Worm (Caenorhabditis elegans): ENCODE measurements around the gene F22B7.3.

F22B7.3 gene

ce11 chrIII:8654400-8654980 lies 5.8 kb downstream of the F22B7.3 start:
- TF ChIP-seq unc-62 (GFP tag; optimal IDR thresholded peaks at IDR 0.05) (no peak), ceh-83 (GFP tag; optimal IDR thresholded peaks at IDR 0.05) (no peak), cnd-1 (tag; optimal IDR thresholded peaks at IDR 0.05) (no peak), elt-1 (tag; optimal IDR thresholded peaks at IDR 0.05; ENCODE audit: borderline replicate concordance, insufficient read depth) (no peak), tbx-8 (GFP tag; optimal IDR thresholded peaks at IDR 0.05) (no peak), nhr-2 (tag; optimal IDR thresholded peaks at IDR 0.05) (no peak), mab-5 (tag; optimal IDR thresholded peaks at IDR 0.05) (no peak), M03D4.4 (tag; optimal IDR thresholded peaks at IDR 0.05) (no peak), ham-2 (GFP tag; optimal IDR thresholded peaks at IDR 0.05) (no peak), ceh-39 (tag; optimal IDR thresholded peaks at IDR 0.05) (no peak), nhr-237 (tag; optimal IDR thresholded peaks at IDR 0.05) (no peak), lin-13 (tag; optimal IDR thresholded peaks at IDR 0.05) (no peak), sptf-1 (tag; optimal IDR thresholded peaks at IDR 0.05) (no peak), bed-3 (GFP tag; optimal IDR thresholded peaks at IDR 0.05) (no peak), nhr-76 (tag; optimal IDR thresholded peaks at IDR 0.05) (no peak), elt-3 (tag; optimal IDR thresholded peaks at IDR 0.05) (no peak), lsy-2 (tag; optimal IDR thresholded peaks at IDR 0.05) (no peak), unc-120 (tag; optimal IDR thresholded peaks at IDR 0.05; ENCODE audit: poor library complexity, severe bottlenecking) (no peak)

- no peak for TF ChIP-seq lin-13 (tag; optimal IDR thresholded peaks at IDR 0.05)
- TF ChIP-seq sem-2 (GFP tag; optimal IDR thresholded peaks at IDR 0.05) = no peak
- no peak for TF ChIP-seq ceh-83 (GFP tag; optimal IDR thresholded peaks at IDR 0.05)
- no peak for TF ChIP-seq elt-3 (tag; optimal IDR thresholded peaks at IDR 0.05)
- no peak for TF ChIP-seq nhr-2 (tag; optimal IDR thresholded peaks at IDR 0.05)
- no peak for TF ChIP-seq ham-2 (GFP tag; optimal IDR thresholded peaks at IDR 0.05)
- no peak for TF ChIP-seq mls-2 (tag; optimal IDR thresholded peaks at IDR 0.05)
- TF ChIP-seq bed-3 (GFP tag; optimal IDR thresholded peaks at IDR 0.05) = no peak
- no peak for TF ChIP-seq nhr-12 (tag; optimal IDR thresholded peaks at IDR 0.05)
- no peak for TF ChIP-seq ztf-11 (tag; optimal IDR thresholded peaks at IDR 0.05)
- no peak for TF ChIP-seq unc-62 (GFP tag; optimal IDR thresholded peaks at IDR 0.05)
- TF ChIP-seq nhr-76 (tag; optimal IDR thresholded peaks at IDR 0.05) = no peak
- TF ChIP-seq hlh-1 (tag; optimal IDR thresholded peaks at IDR 0.05) = no peak
- no peak for TF ChIP-seq drap-1 (GFP tag; optimal IDR thresholded peaks at IDR 0.05)
- TF ChIP-seq sptf-1 (tag; optimal IDR thresholded peaks at IDR 0.05) = no peak
- no peak for TF ChIP-seq ceh-43 (GFP tag; optimal IDR thresholded peaks at IDR 0.05)
- TF ChIP-seq unc-120 (tag; optimal IDR thresholded peaks at IDR 0.05; ENCODE audit: poor library complexity, severe bottlenecking) = no peak
- no peak for TF ChIP-seq cnd-1 (tag; optimal IDR thresholded peaks at IDR 0.05)
Measured at ce11 chrIII:8655412-8655811, 6.7 kb downstream of the F22B7.3 start.

- TF ChIP-seq ceh-43 (GFP tag; optimal IDR thresholded peaks at IDR 0.05) (no peak), unc-120 (tag; optimal IDR thresholded peaks at IDR 0.05; ENCODE audit: poor library complexity, severe bottlenecking) (no peak), M03D4.4 (tag; optimal IDR thresholded peaks at IDR 0.05) (no peak), mls-2 (tag; optimal IDR thresholded peaks at IDR 0.05) (no peak), elt-3 (tag; optimal IDR thresholded peaks at IDR 0.05) (no peak), pha-4 (tag; optimal IDR thresholded peaks at IDR 0.05) (no peak), hlh-1 (tag; optimal IDR thresholded peaks at IDR 0.05) (no peak), bed-3 (GFP tag; optimal IDR thresholded peaks at IDR 0.05) (no peak), mep-1 (tag; optimal IDR thresholded peaks at IDR 0.05) (no peak), ztf-11 (tag; optimal IDR thresholded peaks at IDR 0.05) (no peak), elt-1 (tag; optimal IDR thresholded peaks at IDR 0.05; ENCODE audit: borderline replicate concordance, insufficient read depth) (no peak), ham-2 (GFP tag; optimal IDR thresholded peaks at IDR 0.05) (no peak), zip-8 (tag; optimal IDR thresholded peaks at IDR 0.05) (no peak), nhr-2 (tag; optimal IDR thresholded peaks at IDR 0.05) (no peak), lsy-2 (tag; optimal IDR thresholded peaks at IDR 0.05) (no peak), ces-1 (GFP tag; optimal IDR thresholded peaks at IDR 0.05) (no peak), unc-62 (GFP tag; optimal IDR thresholded peaks at IDR 0.05) (no peak), drap-1 (GFP tag; optimal IDR thresholded peaks at IDR 0.05) (no peak)
Measured at ce11 chrIII:8656055-8656454, 7.4 kb downstream of the F22B7.3 start.

- no peak for TF ChIP-seq nhr-28 (tag; optimal IDR thresholded peaks at IDR 0.05)
- TF ChIP-seq sem-2 (GFP tag; optimal IDR thresholded peaks at IDR 0.05) = no peak
- no peak for TF ChIP-seq sptf-1 (tag; optimal IDR thresholded peaks at IDR 0.05)
- TF ChIP-seq pha-4 (tag; optimal IDR thresholded peaks at IDR 0.05) = no peak
- TF ChIP-seq hlh-1 (tag; optimal IDR thresholded peaks at IDR 0.05) = no peak
- no peak for TF ChIP-seq bed-3 (GFP tag; optimal IDR thresholded peaks at IDR 0.05)
- TF ChIP-seq unc-120 (tag; optimal IDR thresholded peaks at IDR 0.05; ENCODE audit: poor library complexity, severe bottlenecking) = no peak
- no peak for TF ChIP-seq elt-3 (tag; optimal IDR thresholded peaks at IDR 0.05)
- no peak for TF ChIP-seq ham-2 (GFP tag; optimal IDR thresholded peaks at IDR 0.05)
- no peak for TF ChIP-seq tbx-8 (GFP tag; optimal IDR thresholded peaks at IDR 0.05)
- TF ChIP-seq ceh-83 (GFP tag; optimal IDR thresholded peaks at IDR 0.05) = no peak
- no peak for TF ChIP-seq unc-62 (GFP tag; optimal IDR thresholded peaks at IDR 0.05)
- no peak for TF ChIP-seq elt-1 (tag; optimal IDR thresholded peaks at IDR 0.05; ENCODE audit: borderline replicate concordance, insufficient read depth)
- TF ChIP-seq mls-2 (tag; optimal IDR thresholded peaks at IDR 0.05) = no peak
Measured at ce11 chrIII:8656957-8657356, 8.3 kb downstream of the F22B7.3 start.
